Fruit fly (Drosophila melanogaster) whole organism, wandering third instar larva: Measurements from ENCODE around the gene sro.
A peak's percentile ranks its signal among the peaks of the same experiment; 100 is the strongest.

Experiments used
- CG32264 ChIP-seq: fragments of 200-800 bp; sonication (Bioruptor generic); optimal IDR thresholded peaks from 2 replicates; lab custom pipeline; 2016; ENCODE audit warnings: missing biosample characterization, missing genetic modification characterization
- CG9705 ChIP-seq: fragments of 200-800 bp; sonication (Bioruptor generic); optimal IDR thresholded peaks from 2 replicates; lab custom pipeline; 2018; ENCODE audit warnings: missing biosample characterization, mild to moderate bottlenecking, missing genetic modification characterization
- CrebA ChIP-seq: fragments of 200-800 bp; sonication (Bioruptor generic); optimal IDR thresholded peaks from 2 replicates; lab custom pipeline; 2016; ENCODE audit warnings: missing biosample characterization, mild to moderate bottlenecking, missing genetic modification characterization, borderline replicate concordance
- Dfd ChIP-seq: fragments of >200 bp; optimal IDR thresholded peaks from 2 replicates; lab custom pipeline; 2017; ENCODE audit warnings: missing biosample characterization, missing genetic modification characterization
- Dif ChIP-seq: fragments of 200-275, 200-300 bp; sonication (Bioruptor generic); optimal IDR thresholded peaks from 2 replicates; lab custom pipeline; 2018; ENCODE audit warnings: missing biosample characterization, missing genetic modification characterization; ENCODE audit not compliant: partially characterized antibody
- GATAd ChIP-seq: sonication (Bioruptor generic); optimal IDR thresholded peaks from 2 replicates; lab custom pipeline; 2016; ENCODE audit warnings: missing biosample characterization, missing genetic modification characterization
- HLH106 ChIP-seq: fragments of 200-800 bp; optimal IDR thresholded peaks from 3 replicates; lab custom pipeline; 2019; ENCODE audit warnings: missing biosample characterization, mild to moderate bottlenecking, missing genetic modification characterization, moderate library complexity
- Hnf4 ChIP-seq: fragments of 200-800 bp; sonication (Bioruptor generic); optimal IDR thresholded peaks from 2 replicates; lab custom pipeline; 2016; ENCODE audit warnings: missing biosample characterization, mild to moderate bottlenecking, missing genetic modification characterization
- Hr78 ChIP-seq: fragments of >200 bp; optimal IDR thresholded peaks from 2 replicates; lab custom pipeline; 2017; ENCODE audit warnings: missing biosample characterization, missing genetic modification characterization
- Hr83 ChIP-seq: fragments of 200-300 bp; sonication (Bioruptor generic); optimal IDR thresholded peaks from 2 replicates; lab custom pipeline; 2016; ENCODE audit warnings: missing biosample characterization, mild to moderate bottlenecking, missing genetic modification characterization, moderate library complexity; ENCODE audit not compliant: poor library complexity, severe bottlenecking
- Jra ChIP-seq: sonication (Bioruptor generic); optimal IDR thresholded peaks from 2 replicates; lab custom pipeline; 2016; ENCODE audit warnings: missing biosample characterization, missing genetic modification characterization
- Mio ChIP-seq: sonication (Bioruptor generic); optimal IDR thresholded peaks from 2 replicates; lab custom pipeline; 2016; ENCODE audit warnings: missing biosample characterization, missing genetic modification characterization
- Myc ChIP-seq: fragments of >200 bp; optimal IDR thresholded peaks from 2 replicates; lab custom pipeline; 2017
- N ChIP-seq: fragments of >200 bp; optimal IDR thresholded peaks from 2 replicates; lab custom pipeline; 2018; ENCODE audit warnings: missing biosample characterization, missing external identifiers, missing genetic modification characterization
- OdsH ChIP-seq: fragments of 200-800 bp; sonication (Bioruptor generic); optimal IDR thresholded peaks from 2 replicates; lab custom pipeline; 2016; ENCODE audit warnings: missing biosample characterization, mild to moderate bottlenecking, missing genetic modification characterization
- Rel ChIP-seq, 2 experiments: fragments of 200-800 bp; sonication (Bioruptor generic) in 1 of 2; optimal IDR thresholded peaks; 2 replicates in 1 of 2; 3 replicates in 1 of 2; lab custom pipeline; 2016 to 2019; ENCODE audit warnings: mild to moderate bottlenecking in 2 of 2, missing biosample characterization in 2 of 2, missing genetic modification characterization in 2 of 2, moderate library complexity in 1 of 2
- Sp1 ChIP-seq: fragments of 200-800 bp; sonication (Bioruptor generic); optimal IDR thresholded peaks from 3 replicates; lab custom pipeline; 2019; ENCODE audit warnings: missing biosample characterization, mild to moderate bottlenecking, missing genetic modification characterization, moderate library complexity
- Vsx2 ChIP-seq: fragments of 200-300, 225-300 bp; sonication (Bioruptor generic); optimal IDR thresholded peaks from 2 replicates; lab custom pipeline; 2018; ENCODE audit warnings: missing biosample characterization, missing genetic modification characterization; ENCODE audit not compliant: partially characterized antibody
- br ChIP-seq: fragments of 200-800 bp; sonication (Bioruptor generic); optimal IDR thresholded peaks from 2 replicates; lab custom pipeline; 2016; ENCODE audit warnings: missing biosample characterization, missing genetic modification characterization
- brk ChIP-seq: fragments of 200-800 bp; sonication (Bioruptor generic); optimal IDR thresholded peaks from 2 replicates; lab custom pipeline; 2016; ENCODE audit warnings: missing biosample characterization, mild to moderate bottlenecking, missing genetic modification characterization
- dl ChIP-seq, 2 experiments: fragments of 175-275, 200-275 bp in 1 of 2; fragments of 200-275 bp in 1 of 2; sonication (Bioruptor generic); optimal IDR thresholded peaks; lab custom pipeline; 2018; ENCODE audit warnings: mild to moderate bottlenecking in 2 of 2, missing biosample characterization in 2 of 2, missing genetic modification characterization in 2 of 2, moderate library complexity in 2 of 2; ENCODE audit not compliant: partially characterized antibody in 2 of 2, insufficient read depth in 1 of 2
- dmrt93B ChIP-seq: fragments of 200-800 bp; sonication (Bioruptor generic); optimal IDR thresholded peaks from 2 replicates; lab custom pipeline; 2018; ENCODE audit warnings: missing biosample characterization, mild to moderate bottlenecking, missing genetic modification characterization
- dsf ChIP-seq: sonication (Bioruptor generic); optimal IDR thresholded peaks from 2 replicates; lab custom pipeline; 2016; ENCODE audit warnings: missing biosample characterization, missing genetic modification characterization, borderline replicate concordance
- ey ChIP-seq: fragments of 200-800 bp; sonication (Bioruptor generic); optimal IDR thresholded peaks from 2 replicates; lab custom pipeline; 2016; ENCODE audit warnings: missing biosample characterization, missing genetic modification characterization
- foxo ChIP-seq, 2 experiments: fragments of 200-800 bp; sonication (Bioruptor generic); optimal IDR thresholded peaks; 2 replicates in 1 of 2; 3 replicates in 1 of 2; lab custom pipeline; 2016 to 2017; ENCODE audit warnings: missing biosample characterization in 2 of 2, missing genetic modification characterization in 2 of 2
- fru ChIP-seq: fragments of 200-800 bp; sonication (Bioruptor generic); optimal IDR thresholded peaks from 3 replicates; lab custom pipeline; 2016; ENCODE audit warnings: missing biosample characterization, mild to moderate bottlenecking, missing genetic modification characterization
- h ChIP-seq: fragments of 200-800 bp; sonication (Bioruptor generic); optimal IDR thresholded peaks from 3 replicates; lab custom pipeline; 2016; ENCODE audit warnings: missing biosample characterization, mild to moderate bottlenecking, missing genetic modification characterization
- jim ChIP-seq: fragments of 175-275, 200-325 bp; sonication (Bioruptor generic); optimal IDR thresholded peaks from 2 replicates; lab custom pipeline; 2016; ENCODE audit warnings: missing biosample characterization, mild to moderate bottlenecking, missing genetic modification characterization
- lola ChIP-seq: fragments of >200 bp; optimal IDR thresholded peaks from 2 replicates; lab custom pipeline; 2017; ENCODE audit warnings: missing biosample characterization, missing genetic modification characterization
- pan ChIP-seq: fragments of >200 bp; optimal IDR thresholded peaks from 2 replicates; lab custom pipeline; 2017
- psq ChIP-seq: fragments of 200-800 bp; sonication (Bioruptor generic); optimal IDR thresholded peaks from 3 replicates; lab custom pipeline; 2017; ENCODE audit warnings: missing biosample characterization, mild to moderate bottlenecking, missing genetic modification characterization, moderate library complexity
- rgr ChIP-seq: fragments of 200-800 bp; sonication (Bioruptor generic); optimal IDR thresholded peaks from 3 replicates; lab custom pipeline; 2016; ENCODE audit warnings: missing biosample characterization, mild to moderate bottlenecking, missing genetic modification characterization
- sage ChIP-seq: fragments of 200-800 bp; sonication (Bioruptor generic); optimal IDR thresholded peaks from 2 replicates; lab custom pipeline; 2016; ENCODE audit warnings: missing biosample characterization, mild to moderate bottlenecking, missing genetic modification characterization
- sv ChIP-seq: fragments of 200-800 bp; sonication (Bioruptor generic); optimal IDR thresholded peaks from 3 replicates; lab custom pipeline; 2016; ENCODE audit warnings: missing biosample characterization, missing genetic modification characterization
- tai ChIP-seq: sonication (Bioruptor generic); optimal IDR thresholded peaks from 2 replicates; lab custom pipeline; 2016; ENCODE audit warnings: missing biosample characterization, missing genetic modification characterization
- usp ChIP-seq: fragments of >200 bp; optimal IDR thresholded peaks from 2 replicates; lab custom pipeline; 2017; ENCODE audit warnings: missing biosample characterization, missing genetic modification characterization
- woc ChIP-seq: sonication (Bioruptor generic); optimal IDR thresholded peaks from 2 replicates; lab custom pipeline; 2016; ENCODE audit warnings: missing biosample characterization, mild to moderate bottlenecking, missing genetic modification characterization

sro gene

DNA sequence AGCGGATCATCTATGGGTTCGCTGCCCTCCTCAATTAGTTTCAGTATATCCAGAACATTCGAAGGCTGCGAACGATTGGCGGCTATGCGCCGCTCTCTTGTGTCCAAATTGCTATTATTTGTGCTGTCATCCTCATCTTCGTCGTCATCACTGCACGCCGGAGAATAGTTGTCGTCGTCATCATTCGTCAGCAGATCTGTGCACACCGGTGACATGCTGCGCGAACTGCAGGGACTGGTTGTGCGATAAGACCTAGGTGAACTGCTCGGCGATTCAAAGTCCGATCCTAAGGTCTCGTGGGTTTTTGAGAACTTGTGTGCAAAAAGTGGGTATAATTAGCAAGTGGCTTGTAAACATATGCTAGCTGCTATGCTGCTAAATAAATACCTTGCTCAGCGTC lies 2.8 kb downstream of the sro start:
- TF ChIP-seq dl (GFP tag; optimal IDR thresholded peaks at IDR 0.05; lab: Kevin White, UChicago; ENCODE audit: insufficient read depth in 1 of 2, partially characterized antibody in 2 of 2) (no peak), Myc (lab: Kevin White, UChicago) (no peak), pan (lab: Kevin White, UChicago) (no peak), Dfd (GFP tag; lab: Kevin White, UChicago) (no peak)
- TF ChIP-seq, all 38 proteins: peak for 0

DNA sequence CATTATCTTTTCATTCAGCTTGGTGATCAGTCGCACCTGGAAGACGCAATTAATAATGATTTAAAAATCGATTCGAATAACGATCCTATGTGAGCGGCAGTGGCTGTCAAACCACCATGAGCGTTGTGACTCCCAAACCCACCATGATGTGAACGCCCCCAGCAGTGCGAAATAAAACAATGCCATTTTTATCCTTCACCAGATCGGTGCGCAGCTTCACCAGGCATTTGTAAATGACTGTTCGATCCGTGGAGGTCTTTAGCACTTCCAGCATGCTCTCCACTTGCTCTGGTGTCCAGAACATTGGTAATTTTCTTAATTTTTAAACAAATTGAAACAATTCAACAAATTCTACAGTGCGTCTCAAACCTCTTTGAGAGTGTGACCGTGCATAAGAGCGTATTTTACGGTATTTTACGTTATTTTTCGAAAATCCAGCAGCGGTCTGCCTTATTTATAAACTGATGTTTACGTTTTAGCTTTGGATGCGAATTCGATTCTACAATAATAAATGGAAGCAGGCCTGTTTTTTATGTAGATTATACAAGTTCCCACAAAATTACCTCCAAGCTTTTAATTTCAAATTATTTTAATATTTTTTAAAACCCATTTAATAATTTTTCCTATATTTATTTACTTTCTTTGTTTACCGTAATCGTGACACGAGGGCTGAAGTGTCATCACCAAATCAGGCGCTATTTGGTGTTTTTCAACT lies 4.7 kb downstream of the sro start, which contains the start of the genes Rnb and Drice:
Gene Rnb (minus strand): TSS at position 389 of the 715 bp plus-strand sequence.
Gene Drice (plus strand): TSS at position 693 of the 715 bp plus-strand sequence.
- TF ChIP-seq Sp1 (GFP tag; lab: Kevin White, UChicago): peak; percentile 50
- peak; percentile 9 for TF ChIP-seq OdsH (GFP tag; lab: Kevin White, UChicago)
- peak; percentile 70 for TF ChIP-seq Hnf4 (GFP tag; lab: Kevin White, UChicago)
- no peak for TF ChIP-seq Jra (GFP tag; lab: Kevin White, UChicago)
- TF ChIP-seq h (GFP tag; lab: Kevin White, UChicago): peak; percentile 70
- peak; percentile 70 for TF ChIP-seq Hr83 (GFP tag; lab: Kevin White, UChicago)
- TF ChIP-seq Dif: no peak
- TF ChIP-seq rgr (GFP tag; lab: Kevin White, UChicago): peak; percentile 55
- peak in 1 of 2 experiments; percentile 44 for TF ChIP-seq foxo (GFP tag; optimal IDR thresholded peaks at IDR 0.05; lab: Kevin White, UChicago)
- peak; percentile 71 for TF ChIP-seq woc (GFP tag; lab: Kevin White, UChicago)
- TF ChIP-seq Myc (lab: Kevin White, UChicago): peak; percentile 90
- peak; percentile 33 for TF ChIP-seq fru (GFP tag; lab: Kevin White, UChicago)
- TF ChIP-seq jim (GFP tag; lab: Kevin White, UChicago): no peak
- TF ChIP-seq ey: peak; percentile 9
- TF ChIP-seq br (GFP tag; lab: Kevin White, UChicago): peak; percentile 50
- TF ChIP-seq psq (GFP tag; lab: Kevin White, UChicago): peak; percentile 17
- peak; percentile 70 for TF ChIP-seq HLH106
- peak; percentile 60 for TF ChIP-seq CG9705
- TF ChIP-seq GATAd (GFP tag; lab: Kevin White, UChicago): no peak

DNA sequence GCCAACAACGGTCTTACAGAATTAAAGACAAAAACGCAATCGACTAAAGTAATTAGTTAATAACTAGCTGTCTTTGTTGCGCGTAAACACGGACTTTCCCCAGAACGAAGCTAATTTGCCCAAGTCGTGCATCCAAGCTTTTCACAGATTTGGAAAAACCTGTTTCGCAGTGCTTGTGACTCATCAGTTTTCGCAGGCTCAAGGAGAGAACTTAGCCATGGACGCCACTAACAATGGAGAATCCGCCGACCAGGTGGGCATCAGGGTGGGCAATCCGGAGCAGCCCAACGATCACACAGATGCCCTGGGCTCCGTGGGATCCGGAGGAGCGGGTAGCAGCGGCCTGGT lies 5.3 kb downstream of the sro start:
- TF ChIP-seq Rel (GFP tag; optimal IDR thresholded peaks at IDR 0.05; lab: Kevin White, UChicago) (no peak), Rel (tag; optimal IDR thresholded peaks at IDR 0.05; lab: Kevin White, UChicago) (peak; percentile 65), jim (GFP tag; lab: Kevin White, UChicago) (no peak)

DNA sequence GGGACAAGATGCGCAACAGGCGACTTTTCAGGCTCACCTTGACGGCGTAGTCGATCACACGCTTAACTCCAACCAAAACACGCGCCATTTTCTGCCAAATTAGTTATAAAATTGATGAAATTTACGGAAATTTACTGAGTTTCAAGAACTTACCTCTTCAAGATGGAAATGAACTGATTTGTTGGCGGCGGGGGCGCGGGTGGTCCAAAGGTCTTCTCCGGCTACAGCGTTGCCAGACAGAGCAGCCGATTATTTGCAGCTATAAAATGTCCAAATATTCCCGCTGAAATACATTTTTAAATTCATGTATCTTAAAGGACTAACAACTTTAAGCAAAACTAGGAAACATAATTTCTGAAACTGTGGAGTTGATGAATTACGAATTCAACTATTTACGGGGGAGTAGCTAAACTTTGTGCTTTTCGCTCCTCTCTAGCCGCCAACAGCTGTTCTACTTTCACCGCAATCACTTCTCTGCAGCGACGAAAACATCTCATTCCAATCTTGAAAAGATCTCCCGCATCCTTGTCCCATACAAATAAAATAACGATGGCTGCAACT lies 8.4 kb downstream of the sro start, which contains the start of the genes Etfb and CG7789:
Gene Etfb (minus strand): TSS at position 193 of the 561 bp plus-strand sequence.
Gene CG7789 (plus strand): TSS at position 444 of the 561 bp plus-strand sequence.
- no peak for TF ChIP-seq brk (GFP tag; lab: Kevin White, UChicago)
- TF ChIP-seq ey: peak; percentile 84
- peak; percentile 77 for TF ChIP-seq psq (GFP tag; lab: Kevin White, UChicago)
- TF ChIP-seq Dif: no peak
- peak; percentile 80 for TF ChIP-seq fru (GFP tag; lab: Kevin White, UChicago)
- TF ChIP-seq Mio (GFP tag; lab: Kevin White, UChicago): no peak
- no peak for TF ChIP-seq lola (GFP tag; lab: Kevin White, UChicago)
- TF ChIP-seq sage (GFP tag; lab: Kevin White, UChicago): no peak
- no peak for TF ChIP-seq jim (GFP tag; lab: Kevin White, UChicago)
- TF ChIP-seq pan (lab: Kevin White, UChicago): no peak
- TF ChIP-seq Jra (GFP tag; lab: Kevin White, UChicago): no peak
- TF ChIP-seq CrebA (GFP tag; lab: Kevin White, UChicago): no peak
- no peak for TF ChIP-seq Vsx2 (GFP tag; lab: Kevin White, UChicago)
- no peak for TF ChIP-seq dmrt93B
- TF ChIP-seq Hr78: no peak
- peak; percentile 84 for TF ChIP-seq HLH106
- TF ChIP-seq h (GFP tag; lab: Kevin White, UChicago): peak; percentile 86
- TF ChIP-seq Rel (GFP tag; optimal IDR thresholded peaks at IDR 0.05; lab: Kevin White, UChicago): no peak
- TF ChIP-seq Rel (tag; optimal IDR thresholded peaks at IDR 0.05; lab: Kevin White, UChicago): peak; percentile 58
- TF ChIP-seq sv (GFP tag; lab: Kevin White, UChicago): peak; percentile 51
- TF ChIP-seq dsf (GFP tag; lab: Kevin White, UChicago): no peak
- peak; percentile 64 for TF ChIP-seq CG9705
- TF ChIP-seq dl (GFP tag; optimal IDR thresholded peaks at IDR 0.05; lab: Kevin White, UChicago; ENCODE audit: insufficient read depth in 1 of 2, partially characterized antibody in 2 of 2): no peak
- peak; percentile 52 for TF ChIP-seq Hr83 (GFP tag; lab: Kevin White, UChicago)
- TF ChIP-seq Myc (lab: Kevin White, UChicago): peak; percentile 81
- no peak for TF ChIP-seq br (GFP tag; lab: Kevin White, UChicago)
- TF ChIP-seq Sp1 (GFP tag; lab: Kevin White, UChicago): peak; percentile 83
- TF ChIP-seq woc (GFP tag; lab: Kevin White, UChicago): no peak
- TF ChIP-seq CG32264 (GFP tag; lab: Kevin White, UChicago): no peak
- no peak for TF ChIP-seq Hnf4 (GFP tag; lab: Kevin White, UChicago)
- TF ChIP-seq Dfd (GFP tag; lab: Kevin White, UChicago): no peak
- TF ChIP-seq N (GFP tag; lab: Kevin White, UChicago): no peak
- no peak for TF ChIP-seq usp (GFP tag; lab: Kevin White, UChicago)
- peak; percentile 80 for TF ChIP-seq OdsH (GFP tag; lab: Kevin White, UChicago)
- TF ChIP-seq rgr (GFP tag; lab: Kevin White, UChicago): peak; percentile 88
- TF ChIP-seq foxo (GFP tag; optimal IDR thresholded peaks at IDR 0.05; lab: Kevin White, UChicago): peak in 1 of 2 experiments; percentile 91
- no peak for TF ChIP-seq GATAd (GFP tag; lab: Kevin White, UChicago)
- no peak for TF ChIP-seq tai (GFP tag; lab: Kevin White, UChicago)
